Worm (Caenorhabditis elegans) whole organism, mixed stage, embryonic: ENCODE measurements around the gene ncs-3.

Experiments used
- M03D4.4 ChIP-seq: sonication (generic microtip); optimal IDR thresholded peaks from 2 replicates; lab custom pipeline; 2017; ENCODE audit warnings: mild to moderate bottlenecking, missing genetic modification characterization, missing compliant biosample characterization
- bed-3 ChIP-seq: fragments of 200-800 bp; sonication (Bioruptor generic); optimal IDR thresholded peaks from 3 replicates; lab custom pipeline; 2018; ENCODE audit warnings: mild to moderate bottlenecking, missing genetic modification characterization, moderate library complexity, missing compliant biosample characterization
- blmp-1 ChIP-seq: fragments of 150-350 bp; optimal IDR thresholded peaks from 2 replicates; lab custom pipeline; 2014; ENCODE audit warnings: missing biosample characterization, missing genetic modification characterization
- ceh-39 ChIP-seq: fragments of 150-350 bp; optimal IDR thresholded peaks from 2 replicates; lab custom pipeline; 2014; ENCODE audit warnings: missing biosample characterization, missing genetic modification characterization
- ces-1 ChIP-seq: fragments of 150-350 bp; optimal IDR thresholded peaks from 2 replicates; lab custom pipeline; 2014; ENCODE audit warnings: missing biosample characterization, missing genetic modification reagents, missing genetic modification characterization
- cnd-1 ChIP-seq: fragments of 200-800 bp; sonication (Bioruptor generic); optimal IDR thresholded peaks from 2 replicates; lab custom pipeline; 2018; ENCODE audit warnings: mild to moderate bottlenecking, missing genetic modification characterization, missing compliant biosample characterization
- drap-1 ChIP-seq: fragments of 200-800 bp; sonication (Bioruptor generic); optimal IDR thresholded peaks from 3 replicates; lab custom pipeline; 2018; ENCODE audit warnings: mild to moderate bottlenecking, missing genetic modification characterization, missing compliant biosample characterization
- elt-1 ChIP-seq: sonication (generic microtip); optimal IDR thresholded peaks from 2 replicates; lab custom pipeline; 2017; ENCODE audit warnings: missing genetic modification characterization, mild to moderate bottlenecking, missing compliant biosample characterization, antibody characterized with exemption, moderate library complexity, borderline replicate concordance; ENCODE audit not compliant: insufficient read depth
- elt-3 ChIP-seq: fragments of 150-350 bp; optimal IDR thresholded peaks from 2 replicates; lab custom pipeline; 2014; ENCODE audit warnings: missing biosample characterization, missing genetic modification characterization
- flh-1 ChIP-seq: fragments of 200-800 bp; sonication (Bioruptor generic); optimal IDR thresholded peaks from 2 replicates; lab custom pipeline; 2018; ENCODE audit warnings: mild to moderate bottlenecking, missing genetic modification characterization, moderate library complexity, missing compliant biosample characterization
- ham-2 ChIP-seq: fragments of 200-800 bp; sonication (Bioruptor generic); optimal IDR thresholded peaks from 2 replicates; lab custom pipeline; 2018; ENCODE audit warnings: mild to moderate bottlenecking, missing genetic modification characterization, missing compliant biosample characterization
- hlh-1 ChIP-seq: fragments of 150-350 bp; optimal IDR thresholded peaks from 2 replicates; lab custom pipeline; 2014; ENCODE audit warnings: missing biosample characterization, missing genetic modification reagents, missing genetic modification characterization
- lin-13 ChIP-seq: fragments of 150-350 bp; optimal IDR thresholded peaks from 2 replicates; lab custom pipeline; 2014; ENCODE audit warnings: missing biosample characterization, missing genetic modification characterization
- lin-32 ChIP-seq: fragments of 200-800 bp; sonication (Bioruptor generic); optimal IDR thresholded peaks from 2 replicates; lab custom pipeline; 2018; ENCODE audit warnings: mild to moderate bottlenecking, missing genetic modification characterization, missing compliant biosample characterization
- lsy-2 ChIP-seq: fragments of 150-350 bp; optimal IDR thresholded peaks from 2 replicates; lab custom pipeline; 2014; ENCODE audit warnings: missing biosample characterization, missing genetic modification characterization
- mab-5 ChIP-seq: fragments of 150-350 bp; optimal IDR thresholded peaks from 2 replicates; lab custom pipeline; 2014; ENCODE audit warnings: missing biosample characterization, missing genetic modification characterization
- mep-1 ChIP-seq: fragments of 150-350 bp; optimal IDR thresholded peaks from 2 replicates; lab custom pipeline; 2017; ENCODE audit warnings: missing biosample characterization, missing genetic modification reagents, missing genetic modification characterization, inconsistent platforms
- mls-2 ChIP-seq: sonication (generic microtip); optimal IDR thresholded peaks from 2 replicates; lab custom pipeline; 2016; ENCODE audit warnings: mild to moderate bottlenecking, missing genetic modification characterization, moderate library complexity, missing compliant biosample characterization
- nhr-12 ChIP-seq: fragments of 150-350 bp; optimal IDR thresholded peaks from 2 replicates; lab custom pipeline; 2014; ENCODE audit warnings: missing biosample characterization, missing genetic modification characterization
- nhr-2 ChIP-seq: fragments of 150-350 bp; optimal IDR thresholded peaks from 2 replicates; lab custom pipeline; 2014; ENCODE audit warnings: missing biosample characterization, missing genetic modification characterization
- nhr-237 ChIP-seq: fragments of 150-350 bp; optimal IDR thresholded peaks from 2 replicates; lab custom pipeline; 2014; ENCODE audit warnings: missing biosample characterization, missing genetic modification characterization
- nhr-28 ChIP-seq: fragments of 150-350 bp; optimal IDR thresholded peaks from 2 replicates; lab custom pipeline; 2014; ENCODE audit warnings: missing biosample characterization, missing genetic modification characterization
- snpc-4 ChIP-seq: fragments of 150-350 bp; optimal IDR thresholded peaks from 2 replicates; lab custom pipeline; 2014; ENCODE audit warnings: missing biosample characterization, missing genetic modification characterization
- sptf-1 ChIP-seq: sonication (generic microtip); optimal IDR thresholded peaks from 2 replicates; lab custom pipeline; 2017; ENCODE audit warnings: mild to moderate bottlenecking, missing genetic modification characterization, moderate library complexity, missing compliant biosample characterization
- tbx-8 ChIP-seq: fragments of 200-800 bp; sonication (Bioruptor generic); optimal IDR thresholded peaks from 2 replicates; lab custom pipeline; 2018; ENCODE audit warnings: mild to moderate bottlenecking, missing genetic modification characterization, moderate library complexity, missing compliant biosample characterization
- unc-120 ChIP-seq: sonication (generic microtip); optimal IDR thresholded peaks from 2 replicates; lab custom pipeline; 2017; ENCODE audit warnings: missing genetic modification characterization, missing compliant biosample characterization; ENCODE audit not compliant: poor library complexity, severe bottlenecking
- unc-62 ChIP-seq: fragments of 150-350 bp; optimal IDR thresholded peaks from 2 replicates; lab custom pipeline; 2014; ENCODE audit warnings: missing biosample characterization, missing genetic modification reagents, missing genetic modification characterization
- zip-8 ChIP-seq: fragments of 150-350 bp; optimal IDR thresholded peaks from 2 replicates; lab custom pipeline; 2014; ENCODE audit warnings: missing biosample characterization, missing genetic modification characterization

ncs-3 gene

ce11 chrX:1068986-1069385 lies 15.1 kb downstream of the ncs-3 start, which contains the start of gene mksr-1:
Gene mksr-1 (minus strand): TSS chrX:1069129.
- TF ChIP-seq sptf-1 (tag; lab: Kevin White, UChicago) (no peak), unc-120 (tag; lab: Kevin White, UChicago) (no peak), unc-62 (no peak), nhr-237 (tag; lab: Kevin White, UChicago) (no peak), cnd-1 (tag; lab: Kevin White, UChicago) (peak; percentile 13), bed-3 (no peak), ceh-39 (tag; lab: Kevin White, UChicago) (no peak), nhr-2 (tag; lab: Kevin White, UChicago) (no peak), lin-32 (peak; percentile 76)
- TF ChIP-seq, all 35 proteins: peak for 2

ce11 chrX:1072152-1072551 lies 18.3 kb downstream of the ncs-3 start, which contains the start of gene lim-6:
Gene lim-6 (plus strand): TSS chrX:1072452.
- no peak for TF ChIP-seq tbx-8 (GFP tag; lab: Kevin White, UChicago)
- no peak for TF ChIP-seq lin-32
- TF ChIP-seq ces-1: no peak

DNA sequence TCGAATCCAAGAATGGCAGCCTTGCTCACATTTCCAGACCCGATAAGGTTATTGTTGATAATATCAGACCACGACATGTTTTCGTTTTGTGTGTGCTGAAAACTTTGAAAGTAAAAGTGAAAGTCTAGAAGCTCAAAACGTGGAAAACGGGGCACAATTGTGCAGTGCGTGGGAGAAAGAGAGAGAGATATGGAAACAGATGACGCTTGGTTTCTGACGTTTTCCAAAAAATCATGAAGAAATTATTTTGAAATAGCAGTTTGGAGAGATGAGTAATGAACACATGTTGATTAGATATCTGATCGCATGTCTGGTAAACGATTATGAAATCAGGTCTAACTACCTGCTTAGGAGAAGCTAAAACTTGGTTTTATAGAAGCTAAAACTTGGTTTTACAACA lies 26.7 kb downstream of the ncs-3 start, which contains the start of gene pfn-3:
Gene pfn-3, minus strand, starts transcription at position 101 of the 400 bp plus-strand sequence.
- peak; percentile 14 for TF ChIP-seq unc-62
- TF ChIP-seq unc-120 (tag; lab: Kevin White, UChicago): peak; percentile 45
- no peak for TF ChIP-seq elt-1
- peak; percentile 33 for TF ChIP-seq hlh-1

ce11 chrX:1081927-1082326 lies 28.0 kb downstream of the ncs-3 start:
- TF ChIP-seq unc-62 (peak; percentile 64), tbx-8 (GFP tag; lab: Kevin White, UChicago) (no peak), mab-5 (tag; lab: Kevin White, UChicago) (no peak), flh-1 (no peak), M03D4.4 (peak; percentile 45), drap-1 (GFP tag; lab: Kevin White, UChicago) (peak; percentile 30), nhr-2 (tag; lab: Kevin White, UChicago) (no peak), hlh-1 (peak; percentile 37), unc-120 (tag; lab: Kevin White, UChicago) (peak; percentile 95), mep-1 (tag; lab: Kevin White, UChicago) (peak; percentile 24)

ce11 chrX:1085000-1085399 lies 31.1 kb downstream of the ncs-3 start:
- TF ChIP-seq snpc-4 (tag; lab: Kevin White, UChicago) (no peak), mab-5 (tag; lab: Kevin White, UChicago) (no peak), unc-120 (tag; lab: Kevin White, UChicago) (no peak), lsy-2 (tag; lab: Kevin White, UChicago) (no peak), nhr-28 (tag; lab: Kevin White, UChicago) (no peak), flh-1 (no peak), ceh-39 (tag; lab: Kevin White, UChicago) (no peak), zip-8 (tag; lab: Kevin White, UChicago) (no peak), nhr-12 (no peak)
- TF ChIP-seq, all 35 proteins: peak for 0

DNA sequence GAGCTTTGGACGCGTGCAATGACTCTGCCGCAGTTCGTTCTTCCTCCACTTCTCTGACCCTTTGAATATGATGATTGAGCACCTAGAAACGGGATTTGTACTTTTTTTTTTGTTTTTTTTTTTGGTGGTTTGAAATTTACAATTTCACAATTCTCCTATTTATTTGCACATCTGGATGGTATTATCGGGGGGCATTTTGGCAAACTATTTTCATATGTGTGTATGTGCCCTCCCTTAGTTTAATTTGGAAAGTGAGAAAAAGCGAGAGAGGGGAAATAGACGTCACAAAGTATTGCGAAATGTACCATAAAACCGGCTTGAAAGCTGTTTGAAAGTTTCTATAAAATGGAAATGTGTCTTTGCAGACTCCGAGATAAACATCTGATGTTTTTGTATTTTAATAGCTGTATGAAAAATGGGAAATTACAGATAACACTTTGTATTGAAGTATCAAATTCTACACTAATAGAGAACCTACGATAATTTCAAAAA lies 32.6 kb downstream of the ncs-3 start:
- TF ChIP-seq mls-2 (tag; lab: Kevin White, UChicago) (no peak), blmp-1 (tag; lab: Kevin White, UChicago) (no peak), ceh-39 (tag; lab: Kevin White, UChicago) (no peak), elt-3 (tag; lab: Kevin White, UChicago) (no peak), lin-13 (no peak), flh-1 (no peak), drap-1 (GFP tag; lab: Kevin White, UChicago) (no peak), ces-1 (no peak)
- TF ChIP-seq, all 35 proteins: peak for 0

ce11 chrX:1088048-1088447 lies 34.2 kb downstream of the ncs-3 start, which contains the start of gene rei-2:
Gene rei-2 (minus strand): TSS chrX:1088148.
- TF ChIP-seq cnd-1 (tag; lab: Kevin White, UChicago) (no peak), M03D4.4 (no peak), ham-2 (GFP tag; lab: Kevin White, UChicago) (no peak), mls-2 (tag; lab: Kevin White, UChicago) (no peak)
